Worm (Caenorhabditis elegans): ENCODE results near the gene F44D12.19.

DNA sequence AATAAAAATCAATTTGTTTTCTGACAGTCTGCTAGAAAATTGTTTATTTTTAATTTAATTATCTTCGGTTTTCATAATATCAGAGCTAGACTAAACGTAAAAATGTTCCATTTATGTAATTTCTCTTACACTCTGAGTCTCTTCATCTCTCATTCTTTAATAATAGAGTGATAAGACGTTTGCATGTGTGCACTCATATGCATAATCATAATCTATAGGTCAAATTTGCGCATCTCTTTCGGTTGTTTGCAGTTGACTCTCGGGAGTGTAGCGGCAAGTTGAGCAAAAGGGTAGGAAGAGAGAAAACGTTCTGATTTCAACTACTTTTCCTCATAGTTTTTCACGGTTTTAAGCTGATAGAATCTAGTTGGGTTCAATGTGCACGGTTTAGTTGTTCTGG, 45.1 kb downstream of the F44D12.19 start:
- TF ChIP-seq mep-1 (tag; optimal IDR thresholded peaks at IDR 0.05) (no peak), snpc-4 (tag; optimal IDR thresholded peaks at IDR 0.05) (no peak), ztf-11 (tag; optimal IDR thresholded peaks at IDR 0.05) (no peak), unc-62 (GFP tag; optimal IDR thresholded peaks at IDR 0.05) (no peak), lin-13 (tag; optimal IDR thresholded peaks at IDR 0.05) (no peak)
